Worm (Caenorhabditis elegans) whole organism, L3 larva: ENCODE data around the gene K09E9.4.

ENCODE experiments used
- R02D3.7 ChIP-seq: fragments of 150-350 bp; optimal IDR thresholded peaks from 2 replicates; lab custom pipeline; 2014; ENCODE audit warnings: missing biosample characterization, missing genetic modification characterization
- aly-2 ChIP-seq: fragments of 150-350 bp; optimal IDR thresholded peaks from 2 replicates; lab custom pipeline; 2014; ENCODE audit warnings: missing biosample characterization, missing genetic modification characterization
- ama-1 ChIP-seq: fragments of 150-350 bp; optimal IDR thresholded peaks from 2 replicates; lab custom pipeline; 2018
- ceh-82 ChIP-seq: fragments of 150-350 bp; optimal IDR thresholded peaks from 2 replicates; lab custom pipeline; 2014; ENCODE audit warnings: missing biosample characterization, missing genetic modification characterization
- fos-1 ChIP-seq: fragments of 150-350 bp; optimal IDR thresholded peaks from 2 replicates; lab custom pipeline; 2014; ENCODE audit warnings: missing biosample characterization, missing genetic modification characterization
- lsy-12 ChIP-seq: sonication (generic microtip); optimal IDR thresholded peaks from 2 replicates; lab custom pipeline; 2016; ENCODE audit warnings: mild to moderate bottlenecking, missing genetic modification characterization, missing compliant biosample characterization
- nhr-237 ChIP-seq: fragments of 150-350 bp; optimal IDR thresholded peaks from 2 replicates; lab custom pipeline; 2014; ENCODE audit warnings: missing biosample characterization, missing genetic modification characterization
- pha-4 ChIP-seq: fragments of 150-350 bp; optimal IDR thresholded peaks from 2 replicates; lab custom pipeline; 2014; ENCODE audit warnings: missing biosample characterization, missing genetic modification reagents, missing genetic modification characterization
- pqm-1 ChIP-seq: fragments of 150-350 bp; optimal IDR thresholded peaks from 2 replicates; lab custom pipeline; 2017; ENCODE audit warnings: missing biosample characterization, missing genetic modification characterization, inconsistent platforms
- sea-2 ChIP-seq: fragments of 150-350 bp; sonication (generic microtip); optimal IDR thresholded peaks from 4 replicates; lab custom pipeline; 2014; ENCODE audit warnings: missing biosample characterization, missing genetic modification reagents, missing genetic modification characterization
- snpc-4 ChIP-seq: fragments of 150-350 bp; optimal IDR thresholded peaks from 2 replicates; lab custom pipeline; 2014; ENCODE audit warnings: missing biosample characterization, missing genetic modification characterization
- tbx-2 ChIP-seq: sonication (generic microtip); optimal IDR thresholded peaks from 2 replicates; lab custom pipeline; 2016; ENCODE audit warnings: mild to moderate bottlenecking, missing genetic modification characterization, missing compliant biosample characterization
- unc-62 ChIP-seq: fragments of 150-350 bp; sonication (generic microtip); optimal IDR thresholded peaks from 4 replicates; lab custom pipeline; 2014; ENCODE audit warnings: missing biosample characterization, missing genetic modification reagents, missing genetic modification characterization

DNA sequence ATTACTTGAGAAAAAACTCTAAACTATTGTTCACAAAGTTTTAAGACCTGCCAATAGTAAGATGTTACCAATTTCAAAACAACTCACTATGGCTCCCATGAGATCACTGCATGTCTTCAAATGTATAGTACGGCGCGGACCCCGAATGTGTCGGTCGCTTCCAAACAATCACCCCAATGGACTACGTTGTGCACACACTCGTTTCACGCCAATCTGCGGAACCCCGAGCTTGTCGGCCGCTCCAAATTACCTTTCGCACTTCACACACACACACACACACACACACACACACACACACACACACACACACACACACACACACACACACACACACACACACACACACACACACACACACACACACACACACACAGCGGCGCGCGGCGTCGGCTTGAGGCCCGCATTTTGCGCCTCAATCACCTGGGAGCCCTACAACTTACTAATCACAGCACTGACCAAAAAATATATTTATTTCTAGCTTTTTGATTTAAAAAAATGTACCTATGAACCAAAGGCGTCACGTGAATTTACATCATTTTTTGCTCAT lies 37.9 kb upstream of the K09E9.4 start:
- TF ChIP-seq R02D3.7 (tag; lab: Kevin White, UChicago) (no peak), pqm-1 (tag; lab: Kevin White, UChicago) (no peak), aly-2 (tag; lab: Kevin White, UChicago) (no peak), pha-4 (tag; lab: Kevin White, UChicago) (no peak), ama-1 (lab: Kevin White, UChicago) (no peak), sea-2 (GFP tag; lab: Kevin White, UChicago) (no peak), fos-1 (no peak), nhr-237 (tag; lab: Kevin White, UChicago) (no peak), lsy-12 (no peak), unc-62 (GFP tag; lab: Kevin White, UChicago) (no peak), tbx-2 (tag; lab: Kevin White, UChicago) (no peak), snpc-4 (tag; lab: Kevin White, UChicago) (no peak), ceh-82 (no peak)
